Fruit fly (Drosophila melanogaster): ENCODE measurements around the gene CG15731.
A peak's percentile ranks its signal among the peaks of the same experiment; 100 is the strongest.

CG15731 gene

DNA sequence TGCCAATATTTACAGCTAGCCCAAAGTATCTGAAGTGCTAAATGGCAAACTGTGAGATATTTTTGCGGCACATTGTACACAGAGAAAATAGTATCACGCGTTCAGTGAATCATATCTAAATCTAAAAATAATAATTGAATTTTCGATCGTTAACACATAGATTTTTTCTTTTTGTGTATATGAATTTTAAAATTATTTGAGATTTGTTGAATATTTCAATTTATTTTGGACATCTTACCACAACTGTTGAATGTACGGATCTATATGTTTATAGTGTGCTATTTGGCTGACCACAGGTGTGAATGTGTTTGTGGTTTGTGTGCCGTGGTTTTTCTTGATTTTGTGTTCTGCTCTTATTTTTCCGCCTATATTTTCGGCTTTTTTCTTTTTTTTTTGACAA is 12.2 kb upstream of the CG15731 start (continued):
- TF ChIP-seq chif (GFP tag; optimal IDR thresholded peaks at IDR 0.05) (peak in 1 of 2 experiments; percentile 42), pb (GFP tag; optimal IDR thresholded peaks at IDR 0.05) (peak; percentile 7), CG7372 (GFP tag; IDR thresholded peaks at IDR 0.05) (peak; percentile 63; the same call in 1 of the 2 replicates), al (GFP tag; IDR thresholded peaks at IDR 0.05) (peak; percentile 60), tgo (GFP tag; IDR thresholded peaks at IDR 0.05) (peak; percentile 46; the same call in 1 of the 3 replicates), CG7928 (GFP tag; optimal IDR thresholded peaks at IDR 0.05) (peak; percentile 22), Deaf1 (tag; optimal IDR thresholded peaks at IDR 0.05) (no peak), oc (tag; optimal IDR thresholded peaks at IDR 0.05) (no peak), Bgb (GFP tag; IDR thresholded peaks at IDR 0.05; ENCODE audit: partially characterized antibody) (no peak), gsb (GFP tag; IDR thresholded peaks at IDR 0.05) (0 out of 2 replicates have a peak, but pooled peaks have one; percentile 13), gem (tag; optimal IDR thresholded peaks at IDR 0.05) (peak; percentile 80), onecut (GFP tag; IDR thresholded peaks at IDR 0.05) (no peak), HLH3B (GFP tag; IDR thresholded peaks at IDR 0.05) (peak; percentile 46), caup (GFP tag; optimal IDR thresholded peaks at IDR 0.05; ENCODE audit: severe bottlenecking) (peak; percentile 19), ac (GFP tag; optimal IDR thresholded peaks at IDR 0.05) (no peak), trem (tag; optimal IDR thresholded peaks at IDR 0.05) (no peak), CG3995 (GFP tag; optimal IDR thresholded peaks at IDR 0.05) (peak; percentile 31), nerfin-1 (tag; optimal IDR thresholded peaks at IDR 0.05) (no peak), CG1647 (GFP tag; optimal IDR thresholded peaks at IDR 0.05) (no peak), CG17186 (GFP tag; optimal IDR thresholded peaks at IDR 0.05) (no peak), otp (GFP tag; IDR thresholded peaks at IDR 0.05) (no peak), tup (GFP tag; optimal IDR thresholded peaks at IDR 0.05) (no peak), CG17359 (tag; optimal IDR thresholded peaks at IDR 0.05) (peak; percentile 61), CG32767 (GFP tag; IDR thresholded peaks at IDR 0.05) (peak; percentile 34; the same call in 1 of the 2 replicates), NK7.1 (GFP tag; optimal IDR thresholded peaks at IDR 0.05) (no peak), mld (GFP tag; IDR thresholded peaks at IDR 0.05; ENCODE audit: partially characterized antibody) (no peak), rib (GFP tag; IDR thresholded peaks at IDR 0.05) (0 out of 2 replicates have a peak, but pooled peaks have one; percentile 28), Dfd (GFP tag; optimal IDR thresholded peaks at IDR 0.05) (no peak), CG11085 (GFP tag; IDR thresholded peaks at IDR 0.05) (0 out of 2 replicates have a peak, but pooled peaks have one; percentile 33), CG9609 (GFP tag; optimal IDR thresholded peaks at IDR 0.05) (peak; percentile 35), grau (tag; optimal IDR thresholded peaks at IDR 0.05) (peak; percentile 60), her (GFP tag; optimal IDR thresholded peaks at IDR 0.05) (no peak), CG1602 (GFP tag; optimal IDR thresholded peaks at IDR 0.05) (peak; percentile 42), sima (GFP tag; optimal IDR thresholded peaks at IDR 0.05) (no peak), Xbp1 (GFP tag; optimal IDR thresholded peaks at IDR 0.05) (peak; percentile 51), dan (GFP tag; IDR thresholded peaks at IDR 0.05) (no peak), CG10209 (GFP tag; optimal IDR thresholded peaks at IDR 0.05) (peak; percentile 67), CG12391 (tag; optimal IDR thresholded peaks at IDR 0.05) (peak; percentile 68), mam (GFP tag; optimal IDR thresholded peaks at IDR 0.05) (peak; percentile 62), E2f2 (GFP tag; IDR thresholded peaks at IDR 0.05) (no peak), CG17912 (GFP tag; optimal IDR thresholded peaks at IDR 0.05) (no peak), sens (GFP tag) (peak; percentile 68), CG4360 (GFP tag; IDR thresholded peaks at IDR 0.05) (no peak), CG13775 (GFP tag; optimal IDR thresholded peaks at IDR 0.05) (peak; percentile 64), B-H1 (GFP tag; IDR thresholded peaks at IDR 0.05) (no peak), Ets65A (GFP tag) (peak; percentile 80), CG2712 (tag; optimal IDR thresholded peaks at IDR 0.05) (peak; percentile 48), CG11560 (tag; IDR thresholded peaks at IDR 0.05) (no peak), zf30C (GFP tag; optimal IDR thresholded peaks at IDR 0.05) (no peak), CG4854 (GFP tag; optimal IDR thresholded peaks at IDR 0.05) (peak; percentile 6), CG3838 (GFP tag; optimal IDR thresholded peaks at IDR 0.05) (no peak), CG4707 (GFP tag; optimal IDR thresholded peaks at IDR 0.05) (no peak)
